Worm (Caenorhabditis elegans) whole organism, early embryonic: ENCODE data around the gene D1046.2.

Source experiments
- B0310.2 ChIP-seq: sonication (generic microtip); optimal IDR thresholded peaks from 2 replicates; lab custom pipeline; 2016; ENCODE audit warnings: mild to moderate bottlenecking, missing genetic modification characterization, missing compliant biosample characterization
- F13C5.2 ChIP-seq: sonication (generic microtip); optimal IDR thresholded peaks from 2 replicates; lab custom pipeline; 2017; ENCODE audit warnings: mild to moderate bottlenecking, missing genetic modification characterization, inconsistent platforms, missing compliant biosample characterization
- aly-1 ChIP-seq: sonication (generic microtip); optimal IDR thresholded peaks from 2 replicates; lab custom pipeline; 2016; ENCODE audit warnings: missing genetic modification characterization, missing compliant biosample characterization
- ama-1 ChIP-seq: fragments of 150-350 bp; optimal IDR thresholded peaks from 2 replicates; lab custom pipeline; 2014
- ceh-13 ChIP-seq: fragments of 200-800 bp; sonication (Bioruptor generic); optimal IDR thresholded peaks from 2 replicates; lab custom pipeline; 2018; ENCODE audit warnings: mild to moderate bottlenecking, missing genetic modification characterization, missing compliant biosample characterization
- ceh-36 ChIP-seq: sonication (generic microtip); optimal IDR thresholded peaks from 2 replicates; lab custom pipeline; 2016; ENCODE audit warnings: missing genetic modification characterization, inconsistent platforms, missing compliant biosample characterization
- ets-7 ChIP-seq: sonication (generic microtip); optimal IDR thresholded peaks from 2 replicates; lab custom pipeline; 2016; ENCODE audit warnings: missing genotype, missing genetic modification characterization, missing compliant biosample characterization
- flt-1 ChIP-seq: fragments of 200-800 bp; sonication (Bioruptor generic); IDR thresholded peaks from 2 replicates; pipeline ENCODE4 v1.3.6; 2022; ENCODE audit warnings: missing genetic modification characterization, missing compliant biosample characterization
- hmbx-1 ChIP-seq: sonication (generic microtip); optimal IDR thresholded peaks from 2 replicates; lab custom pipeline; 2016; ENCODE audit warnings: mild to moderate bottlenecking, missing genetic modification characterization, missing compliant biosample characterization
- hmg-4 ChIP-seq: fragments of 200-800 bp; sonication (Bioruptor generic); optimal IDR thresholded peaks from 2 replicates; lab custom pipeline; 2018; ENCODE audit warnings: mild to moderate bottlenecking, missing genetic modification characterization, missing compliant biosample characterization
- hnd-1 ChIP-seq: sonication (generic microtip); optimal IDR thresholded peaks from 2 replicates; lab custom pipeline; 2016; ENCODE audit warnings: missing genetic modification characterization, missing compliant biosample characterization
- pes-1 ChIP-seq: fragments of 200-800 bp; sonication (Bioruptor generic); IDR thresholded peaks from 2 replicates; pipeline ENCODE4 v1.3.6; 2022; ENCODE audit warnings: missing genetic modification reagents, missing genetic modification characterization, missing compliant biosample characterization
- scrt-1 ChIP-seq: fragments of 200-800 bp; sonication (Bioruptor generic); IDR thresholded peaks from 2 replicates; pipeline ENCODE4 v1.3.6; 2022; ENCODE audit warnings: missing genetic modification characterization, missing compliant biosample characterization
- sea-1 ChIP-seq: fragments of 200-800 bp; sonication (Bioruptor generic); conservative IDR thresholded peaks from 2 replicates; pipeline ENCODE4 v1.3.6; 2022; ENCODE audit warnings: missing genetic modification characterization, missing compliant biosample characterization
- tbx-11 ChIP-seq: fragments of 200-800 bp; sonication (Bioruptor generic); IDR thresholded peaks from 2 replicates; pipeline ENCODE4 v1.3.6; 2022; ENCODE audit warnings: missing genetic modification characterization, missing compliant biosample characterization
- tbx-37 ChIP-seq: fragments of 200-800 bp; sonication (Bioruptor generic); conservative IDR thresholded peaks from 2 replicates; pipeline ENCODE4 v1.3.6; 2022; ENCODE audit warnings: missing genetic modification reagents, missing genetic modification characterization, missing compliant biosample characterization
- tra-4 ChIP-seq: sonication (generic microtip); optimal IDR thresholded peaks from 2 replicates; lab custom pipeline; 2017; ENCODE audit warnings: missing genetic modification characterization, missing compliant biosample characterization

Gene D1046.2

ce11 chrIV:8921956-8922355 lies 3.9 kb downstream of the D1046.2 start, which contains the start of gene D1046.16:
Gene D1046.16, plus strand, starts transcription at chrIV:8922150.
- no peak for TF ChIP-seq tbx-37
- TF ChIP-seq pes-1 (GFP tag; lab: Robert Waterston, UW), result no peak
- TF ChIP-seq sea-1 (GFP tag; lab: Robert Waterston, UW), result no peak
- no peak for TF ChIP-seq aly-1 (tag; lab: Kevin White, UChicago)
- TF ChIP-seq B0310.2, result no peak
- no peak for TF ChIP-seq scrt-1 (GFP tag; lab: Robert Waterston, UW)
- no peak for TF ChIP-seq tra-4
- TF ChIP-seq ceh-13, result no peak
- TF ChIP-seq flt-1 (GFP tag; lab: Robert Waterston, UW), result no peak
- no peak for TF ChIP-seq ama-1
- no peak for TF ChIP-seq hnd-1 (tag; lab: Kevin White, UChicago)
- TF ChIP-seq ceh-36 (tag; lab: Kevin White, UChicago), result no peak

ce11 chrIV:8921166-8921565 lies 4.7 kb downstream of the D1046.2 start:
- TF ChIP-seq ets-7 (tag; lab: Kevin White, UChicago) (no peak), hmg-4 (GFP tag; lab: Kevin White, UChicago) (no peak), tra-4 (no peak), tbx-11 (no peak), aly-1 (tag; lab: Kevin White, UChicago) (no peak), F13C5.2 (tag; lab: Kevin White, UChicago) (no peak), hmbx-1 (tag; lab: Kevin White, UChicago) (no peak), ama-1 (no peak), B0310.2 (no peak), hnd-1 (tag; lab: Kevin White, UChicago) (no peak), pes-1 (GFP tag; lab: Robert Waterston, UW) (no peak), sea-1 (GFP tag; lab: Robert Waterston, UW) (no peak), ceh-36 (tag; lab: Kevin White, UChicago) (no peak), scrt-1 (GFP tag; lab: Robert Waterston, UW) (no peak), ceh-13 (no peak), flt-1 (GFP tag; lab: Robert Waterston, UW) (no peak), tbx-37 (no peak)

- no peak for TF ChIP-seq ceh-13
- TF ChIP-seq ets-7 (tag; lab: Kevin White, UChicago), result no peak
- TF ChIP-seq sea-1 (GFP tag; lab: Robert Waterston, UW), result no peak
- TF ChIP-seq tra-4, result no peak
- TF ChIP-seq F13C5.2 (tag; lab: Kevin White, UChicago), result no peak
- no peak for TF ChIP-seq flt-1 (GFP tag; lab: Robert Waterston, UW)
- no peak for TF ChIP-seq hmbx-1 (tag; lab: Kevin White, UChicago)
- no peak for TF ChIP-seq ceh-36 (tag; lab: Kevin White, UChicago)
- TF ChIP-seq tbx-11, result no peak
- no peak for TF ChIP-seq aly-1 (tag; lab: Kevin White, UChicago)
Measured at ce11 chrIV:8920284-8920806, 5.5 kb downstream of the D1046.2 start.

- no peak for TF ChIP-seq tbx-11
Measured at ce11 chrIV:8918790-8919189, 7.1 kb downstream of the D1046.2 start, which contains the start of gene rap-1. Gene rap-1, minus strand, starts transcription at chrIV:8918890.

- TF ChIP-seq scrt-1 (GFP tag; lab: Robert Waterston, UW) (no peak), sea-1 (GFP tag; lab: Robert Waterston, UW) (no peak), hmg-4 (GFP tag; lab: Kevin White, UChicago) (no peak), flt-1 (GFP tag; lab: Robert Waterston, UW) (no peak), tbx-37 (no peak), tbx-11 (no peak), pes-1 (GFP tag; lab: Robert Waterston, UW) (no peak), ama-1 (no peak)
Measured at ce11 chrIV:8916010-8916409, 9.9 kb downstream of the D1046.2 start, which contains the start of gene C27B7.9. Gene C27B7.9, minus strand, starts transcription at chrIV:8916110.

ce11 chrIV:8914187-8914586 lies 11.7 kb downstream of the D1046.2 start:
- no peak for TF ChIP-seq ama-1
- no peak for TF ChIP-seq tra-4
- no peak for TF ChIP-seq flt-1 (GFP tag; lab: Robert Waterston, UW)
- no peak for TF ChIP-seq B0310.2
- TF ChIP-seq ceh-36 (tag; lab: Kevin White, UChicago), result no peak
- no peak for TF ChIP-seq hnd-1 (tag; lab: Kevin White, UChicago)

ce11 chrIV:8906743-8907142 lies 19.1 kb downstream of the D1046.2 start, which contains the start of gene C27B7.7:
Gene C27B7.7, plus strand, starts transcription at chrIV:8907043.
- TF ChIP-seq aly-1 (tag; lab: Kevin White, UChicago) (no peak), tra-4 (no peak), tbx-11 (no peak), B0310.2 (no peak), ceh-13 (no peak), flt-1 (GFP tag; lab: Robert Waterston, UW) (no peak), hnd-1 (tag; lab: Kevin White, UChicago) (no peak), pes-1 (GFP tag; lab: Robert Waterston, UW) (no peak), tbx-37 (no peak), ceh-36 (tag; lab: Kevin White, UChicago) (no peak), ets-7 (tag; lab: Kevin White, UChicago) (no peak), hmbx-1 (tag; lab: Kevin White, UChicago) (no peak), hmg-4 (GFP tag; lab: Kevin White, UChicago) (no peak), scrt-1 (GFP tag; lab: Robert Waterston, UW) (no peak), sea-1 (GFP tag; lab: Robert Waterston, UW) (no peak), F13C5.2 (tag; lab: Kevin White, UChicago) (no peak)

ce11 chrIV:8906164-8906563 lies 19.7 kb downstream of the D1046.2 start, which contains the start of gene C27B7.6:
Gene C27B7.6, minus strand, starts transcription at chrIV:8906345.
- TF ChIP-seq scrt-1 (GFP tag; lab: Robert Waterston, UW) (no peak), B0310.2 (no peak), pes-1 (GFP tag; lab: Robert Waterston, UW) (no peak), hmg-4 (GFP tag; lab: Kevin White, UChicago) (no peak), hnd-1 (tag; lab: Kevin White, UChicago) (no peak), tbx-11 (no peak), ceh-36 (tag; lab: Kevin White, UChicago) (no peak), sea-1 (GFP tag; lab: Robert Waterston, UW) (no peak), hmbx-1 (tag; lab: Kevin White, UChicago) (no peak), ets-7 (tag; lab: Kevin White, UChicago) (no peak), tra-4 (no peak), tbx-37 (no peak), F13C5.2 (tag; lab: Kevin White, UChicago) (no peak), flt-1 (GFP tag; lab: Robert Waterston, UW) (no peak), ceh-13 (no peak)
